Fruit fly (Drosophila melanogaster): ENCODE results near the gene CG8993.

DNA sequence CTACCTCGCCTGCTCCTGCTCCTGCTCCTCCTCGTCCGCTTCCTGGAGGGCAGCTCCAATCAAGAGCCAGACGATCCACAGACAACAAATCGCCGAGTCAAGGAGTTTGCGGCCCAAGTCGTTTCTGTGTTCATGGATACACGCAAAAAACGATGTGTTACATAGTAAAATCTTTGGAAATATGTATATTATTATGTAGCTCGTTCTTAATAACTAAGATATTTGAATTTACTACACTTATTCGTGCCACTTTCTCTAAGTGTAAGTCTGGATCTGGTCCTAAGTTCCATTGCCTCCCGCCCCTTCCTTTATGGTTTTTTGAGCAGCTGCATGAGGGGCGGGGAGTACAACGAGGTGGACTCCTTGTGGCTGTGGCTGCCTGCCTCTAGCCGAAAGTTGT, 14.4 kb downstream of the CG8993 start:
- TF ChIP-seq CG7045 (GFP tag; optimal IDR thresholded peaks at IDR 0.05) (no peak), kay (GFP tag; ENCODE audit: borderline replicate concordance) (no peak), CG7101 (tag; optimal IDR thresholded peaks at IDR 0.05) (no peak), ovo (GFP tag; optimal IDR thresholded peaks at IDR 0.05) (no peak), bab1 (GFP tag; optimal IDR thresholded peaks at IDR 0.05) (no peak), Crg-1 (GFP tag; optimal IDR thresholded peaks at IDR 0.05) (no peak), CG1620 (GFP tag; optimal IDR thresholded peaks at IDR 0.05) (no peak), tj (GFP tag; optimal IDR thresholded peaks at IDR 0.05) (no peak), pad (GFP tag; optimal IDR thresholded peaks at IDR 0.05) (no peak), CG33017 (tag; optimal IDR thresholded peaks at IDR 0.05) (no peak), CG12768 (GFP tag; optimal IDR thresholded peaks at IDR 0.05) (no peak), CG11617 (GFP tag; optimal IDR thresholded peaks at IDR 0.05) (no peak)

Measured in whole organism, adult.